Worm (Caenorhabditis elegans): ENCODE results near the gene pqn-68.
A peak's percentile ranks its signal among the peaks of the same experiment; 100 is the strongest.

The pqn-68 gene

DNA sequence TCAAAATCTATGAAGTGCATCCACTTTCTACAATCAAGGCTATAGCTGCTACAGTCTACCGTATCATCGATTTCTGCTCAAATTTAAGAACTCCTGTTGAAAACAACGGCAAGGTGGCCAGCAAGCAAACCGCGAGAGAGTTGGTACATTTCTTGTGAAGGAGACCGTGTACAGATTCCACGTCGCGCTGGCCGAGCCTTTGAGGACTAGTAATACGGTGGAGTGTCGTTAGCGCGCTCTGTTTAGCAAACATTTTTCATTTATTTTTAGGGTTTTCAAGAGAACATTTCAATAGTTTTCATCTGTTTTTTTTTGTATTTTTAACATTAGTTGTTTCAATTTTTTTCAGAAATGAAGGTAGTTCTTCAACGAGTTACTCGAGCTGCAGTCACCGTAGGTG lies at the start of gene pqn-68:
Gene pqn-68, plus strand, starts transcription at position 350 of the 400 bp plus-strand sequence.
- TF ChIP-seq him-1 (tag; optimal IDR thresholded peaks at IDR 0.05) (no peak), dao-5 (tag; optimal IDR thresholded peaks at IDR 0.05) (no peak), W03F9.2 (tag; optimal IDR thresholded peaks at IDR 0.05) (no peak)

ce11 chrV:12904054-12904453 lies 48.4 kb upstream of the pqn-68 start, which contains the start of gene ttr-27:
Gene ttr-27, minus strand, starts transcription at chrV:12904098.
- TF ChIP-seq dao-5 (tag; optimal IDR thresholded peaks at IDR 0.05): no peak

DNA sequence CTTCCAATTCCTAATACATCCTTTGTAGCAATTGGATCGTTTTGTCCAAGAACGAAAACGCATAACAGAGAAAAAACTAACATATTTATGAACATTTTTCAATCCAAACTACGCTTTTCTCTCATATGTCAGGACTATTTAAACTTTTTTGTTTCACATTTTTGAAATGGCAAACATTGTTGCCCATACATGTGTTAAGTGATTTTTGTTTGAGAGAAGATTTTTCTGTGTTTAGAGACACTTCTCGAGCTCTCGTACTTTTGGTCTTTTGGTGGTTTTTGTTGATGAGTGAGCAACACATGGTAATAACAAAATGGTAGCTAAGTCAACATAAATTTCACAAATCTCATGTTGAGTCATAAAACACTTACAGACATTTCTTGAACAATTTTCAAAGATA lies 47.4 kb upstream of the pqn-68 start, which contains the start of gene ttr-28:
Gene ttr-28, minus strand, starts transcription at position 101 of the 400 bp plus-strand sequence.
- TF ChIP-seq W03F9.2 (tag; optimal IDR thresholded peaks at IDR 0.05): no peak
- TF ChIP-seq him-1 (tag; optimal IDR thresholded peaks at IDR 0.05): no peak
- TF ChIP-seq dao-5 (tag; optimal IDR thresholded peaks at IDR 0.05): no peak

DNA sequence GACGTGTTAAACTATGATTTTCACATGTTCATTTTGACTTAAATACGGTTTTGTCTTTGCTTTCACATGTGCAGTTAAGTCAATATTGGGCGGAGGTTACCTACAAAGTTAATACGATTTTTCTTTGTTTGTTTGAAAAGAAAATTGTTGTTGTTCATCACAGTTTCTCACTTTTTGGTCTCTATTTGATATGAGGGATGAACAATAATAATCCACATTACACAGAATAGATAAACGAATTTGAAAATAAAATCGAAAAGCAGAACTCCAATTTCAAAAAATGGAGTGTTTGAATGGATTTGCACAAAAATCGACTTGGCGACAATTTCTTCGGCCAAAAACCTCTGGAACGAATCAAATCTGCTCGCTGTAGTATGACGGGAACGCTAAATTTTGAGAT lies 45.7 kb upstream of the pqn-68 start, which contains the start of gene ttr-29:
Gene ttr-29, minus strand, starts transcription at position 101 of the 400 bp plus-strand sequence.
- TF ChIP-seq him-1 (tag; optimal IDR thresholded peaks at IDR 0.05) (no peak), W03F9.2 (tag; optimal IDR thresholded peaks at IDR 0.05) (no peak), dao-5 (tag; optimal IDR thresholded peaks at IDR 0.05) (no peak)

- TF ChIP-seq W03F9.2 (tag; optimal IDR thresholded peaks at IDR 0.05) (no peak), dao-5 (tag; optimal IDR thresholded peaks at IDR 0.05) (no peak), him-1 (tag; optimal IDR thresholded peaks at IDR 0.05) (no peak)
These were observed 45.0 kb upstream of the pqn-68 start for ce11 chrV:12907436-12907835.

DNA sequence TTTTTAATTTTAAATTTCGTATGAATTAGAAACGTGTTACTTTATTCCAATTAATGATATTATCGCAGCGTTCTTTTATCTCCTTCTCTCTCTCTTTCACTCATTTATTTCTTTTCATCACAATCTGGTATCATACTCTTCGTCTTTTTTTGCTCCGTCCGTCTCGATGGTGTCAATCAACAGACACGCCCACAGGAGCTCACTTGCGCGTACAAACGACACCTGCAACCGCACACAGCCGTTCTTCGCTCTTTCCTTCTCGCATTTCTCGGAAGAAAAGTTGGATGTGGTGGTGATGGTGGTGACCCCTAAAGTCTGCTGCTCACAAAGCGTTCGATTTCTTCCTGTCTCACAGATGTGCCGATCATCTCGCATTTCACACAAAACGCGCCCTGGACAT lies 43.8 kb upstream of the pqn-68 start:
- no peak for TF ChIP-seq dao-5 (tag; optimal IDR thresholded peaks at IDR 0.05)
- no peak for TF ChIP-seq W03F9.2 (tag; optimal IDR thresholded peaks at IDR 0.05)
- no peak for TF ChIP-seq him-1 (tag; optimal IDR thresholded peaks at IDR 0.05)

- TF ChIP-seq him-1 (tag; optimal IDR thresholded peaks at IDR 0.05) (no peak), dao-5 (tag; optimal IDR thresholded peaks at IDR 0.05) (no peak), W03F9.2 (tag; optimal IDR thresholded peaks at IDR 0.05) (peak; percentile 40)
These were observed 42.8 kb upstream of the pqn-68 start, which contains the start of gene nid-1 for ce11 chrV:12909544-12910157. Gene nid-1, plus strand, starts transcription at chrV:12910107.

- TF ChIP-seq him-1 (tag; optimal IDR thresholded peaks at IDR 0.05): no peak
- no peak for TF ChIP-seq dao-5 (tag; optimal IDR thresholded peaks at IDR 0.05)
- TF ChIP-seq W03F9.2 (tag; optimal IDR thresholded peaks at IDR 0.05): no peak
These were observed 32.7 kb upstream of the pqn-68 start, which contains the start of gene lipl-1 for ce11 chrV:12919705-12920104. Gene lipl-1, plus strand, starts transcription at chrV:12919986.

DNA sequence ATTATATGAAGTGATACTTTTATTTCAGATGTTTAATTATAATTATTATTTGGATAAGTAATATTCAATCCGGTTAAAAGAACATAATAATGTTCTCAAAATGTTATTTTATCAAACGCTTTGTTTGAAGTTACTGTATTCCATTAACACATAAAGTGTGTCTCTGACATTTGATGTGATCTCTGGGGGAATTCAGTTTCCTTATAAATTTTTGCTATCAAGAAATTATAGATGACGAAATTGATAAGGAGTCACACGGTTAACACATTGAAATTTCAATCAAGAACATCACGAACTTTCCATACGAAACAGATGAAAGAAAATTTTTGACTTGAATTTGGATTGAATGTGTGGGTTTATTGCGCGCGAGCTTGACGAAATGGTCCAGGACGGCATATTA lies 30.8 kb upstream of the pqn-68 start:
- TF ChIP-seq dao-5 (tag; optimal IDR thresholded peaks at IDR 0.05): no peak
- TF ChIP-seq him-1 (tag; optimal IDR thresholded peaks at IDR 0.05): no peak

ce11 chrV:12922308-12922707 lies 30.1 kb upstream of the pqn-68 start, which contains the start of gene dhrs-4:
Gene dhrs-4, plus strand, starts transcription at chrV:12922608.
- TF ChIP-seq dao-5 (tag; optimal IDR thresholded peaks at IDR 0.05): no peak
- TF ChIP-seq W03F9.2 (tag; optimal IDR thresholded peaks at IDR 0.05): no peak
- no peak for TF ChIP-seq him-1 (tag; optimal IDR thresholded peaks at IDR 0.05)

- no peak for TF ChIP-seq dao-5 (tag; optimal IDR thresholded peaks at IDR 0.05)
These were observed 28.3 kb upstream of the pqn-68 start, which contains the start of gene pqn-67 for ce11 chrV:12924128-12924527. Gene pqn-67, plus strand, starts transcription at chrV:12924428.

- no peak for TF ChIP-seq W03F9.2 (tag; optimal IDR thresholded peaks at IDR 0.05)
- no peak for TF ChIP-seq him-1 (tag; optimal IDR thresholded peaks at IDR 0.05)
- TF ChIP-seq dao-5 (tag; optimal IDR thresholded peaks at IDR 0.05): no peak
These were observed 23.4 kb upstream of the pqn-68 start, which contains the start of gene T16G1.2 for ce11 chrV:12928929-12929532. Gene T16G1.2, plus strand, starts transcription at chrV:12929482.

- no peak for TF ChIP-seq him-1 (tag; optimal IDR thresholded peaks at IDR 0.05)
- TF ChIP-seq dao-5 (tag; optimal IDR thresholded peaks at IDR 0.05): no peak
- TF ChIP-seq W03F9.2 (tag; optimal IDR thresholded peaks at IDR 0.05): no peak
These were observed 18.8 kb upstream of the pqn-68 start for ce11 chrV:12933654-12934053.

- TF ChIP-seq W03F9.2 (tag; optimal IDR thresholded peaks at IDR 0.05) (no peak), dao-5 (tag; optimal IDR thresholded peaks at IDR 0.05) (no peak), him-1 (tag; optimal IDR thresholded peaks at IDR 0.05) (no peak)
These were observed 17.5 kb upstream of the pqn-68 start, which contains the start of gene T16G1.7 for ce11 chrV:12934976-12935375. Gene T16G1.7, minus strand, starts transcription at chrV:12935112.

All from whole organism, L4/young adult.